Fruit fly (Drosophila melanogaster) whole organism, embryonic: ENCODE results near the gene Hap40.

ENCODE experiments used
- Adf1 ChIP-seq: fragments of 200-800 bp; sonication (Bioruptor generic); IDR thresholded peaks from 2 replicates; pipeline ENCODE4 v1.3.6; 2022; ENCODE audit warnings: missing biosample characterization, missing genetic modification characterization
- CG10431 ChIP-seq: fragments of 200-800 bp; sonication (Bioruptor generic); optimal IDR thresholded peaks from 3 replicates; lab custom pipeline; 2018; ENCODE audit warnings: missing biosample characterization, mild to moderate bottlenecking, missing genetic modification characterization
- CG10565 ChIP-seq: fragments of 200-800 bp; sonication (Bioruptor generic); optimal IDR thresholded peaks from 3 replicates; lab custom pipeline; 2016; ENCODE audit warnings: missing biosample characterization, mild to moderate bottlenecking, missing genetic modification characterization
- CG11247 ChIP-seq: fragments of 200-800 bp; sonication (Bioruptor generic); IDR thresholded peaks from 2 replicates; pipeline ENCODE4 v1.3.6; 2022; ENCODE audit warnings: missing biosample characterization, missing genetic modification characterization
- CG11504 ChIP-seq: fragments of 200-800 bp; sonication (Bioruptor generic); optimal IDR thresholded peaks from 3 replicates; lab custom pipeline; 2019; ENCODE audit warnings: missing biosample characterization, mild to moderate bottlenecking, missing genetic modification characterization, moderate library complexity
- CG16813 ChIP-seq: fragments of 200-800 bp; sonication (Bioruptor generic); IDR thresholded peaks from 3 replicates; pipeline ENCODE4 v1.3.6; 2022; ENCODE audit warnings: missing biosample characterization, missing genetic modification characterization; ENCODE audit not compliant: partially characterized antibody
- CG18011 ChIP-seq: fragments of 200-800 bp; sonication (Bioruptor generic); optimal IDR thresholded peaks from 2 replicates; lab custom pipeline; 2017; ENCODE audit warnings: missing biosample characterization, missing genetic modification characterization, mild to moderate bottlenecking, moderate library complexity, missing genotype
- CG1832 ChIP-seq: fragments of 200-800 bp; sonication (Bioruptor generic); optimal IDR thresholded peaks from 2 replicates; lab custom pipeline; 2017; ENCODE audit warnings: missing biosample characterization, mild to moderate bottlenecking, missing genetic modification characterization, inconsistent platforms
- CG4424 ChIP-seq: fragments of 200-800 bp; sonication (Bioruptor generic); optimal IDR thresholded peaks from 3 replicates; lab custom pipeline; 2016; ENCODE audit warnings: missing biosample characterization, missing genetic modification characterization
- CG6791 ChIP-seq: fragments of 200-800 bp; sonication (Bioruptor generic); IDR thresholded peaks from 3 replicates; pipeline ENCODE4 v1.3.6; 2022; ENCODE audit warnings: missing biosample characterization, missing genetic modification characterization; ENCODE audit not compliant: partially characterized antibody
- CG9609 ChIP-seq: fragments of 200-800 bp; sonication (Bioruptor generic); optimal IDR thresholded peaks from 3 replicates; lab custom pipeline; 2016; ENCODE audit warnings: missing biosample characterization, missing genetic modification characterization
- D ChIP-seq, 2 experiments: fragments of 200-800 bp in 1 of 2; fragments of >200 bp in 1 of 2; sonication (Bioruptor generic) in 1 of 2; optimal IDR thresholded peaks; 2 replicates in 1 of 2; 3 replicates in 1 of 2; lab custom pipeline; 2017; ENCODE audit warnings: mild to moderate bottlenecking in 1 of 2, missing biosample characterization in 1 of 2, missing genetic modification characterization in 1 of 2, missing genetic modification reagents in 1 of 2
- Doc3 ChIP-seq: fragments of 200-800 bp; sonication (Bioruptor generic); IDR thresholded peaks from 3 replicates; pipeline ENCODE4 v1.3.6; 2022; ENCODE audit warnings: missing biosample characterization, missing genetic modification characterization; ENCODE audit not compliant: partially characterized antibody
- Dp ChIP-seq: fragments of 200-800 bp; sonication (Bioruptor generic); optimal IDR thresholded peaks from 2 replicates; lab custom pipeline; 2018; ENCODE audit warnings: missing biosample characterization, mild to moderate bottlenecking, missing genetic modification characterization, moderate library complexity
- E2f1 ChIP-seq: fragments of 200-800 bp; sonication (Bioruptor generic); IDR thresholded peaks from 2 replicates; pipeline ENCODE4 v1.3.6; 2022; ENCODE audit warnings: missing biosample characterization, missing genetic modification characterization
- HLH54F ChIP-seq: fragments of 200-800 bp; sonication (Bioruptor generic); optimal IDR thresholded peaks from 3 replicates; lab custom pipeline; 2016; ENCODE audit warnings: missing biosample characterization, missing genetic modification characterization
- HmgZ ChIP-seq: fragments of 200-800 bp; sonication (Bioruptor generic); optimal IDR thresholded peaks from 2 replicates; lab custom pipeline; 2018; ENCODE audit warnings: missing biosample characterization, mild to moderate bottlenecking, missing genetic modification characterization
- Lim3 ChIP-seq: fragments of 200-800 bp; sonication (Bioruptor generic); IDR thresholded peaks from 2 replicates; pipeline ENCODE4 v1.3.6; 2022; ENCODE audit warnings: missing biosample characterization, missing genetic modification characterization
- MESR4 ChIP-seq: fragments of 200-800 bp; sonication (Bioruptor generic); optimal IDR thresholded peaks from 2 replicates; lab custom pipeline; 2018; ENCODE audit warnings: missing biosample characterization, mild to moderate bottlenecking, missing genetic modification characterization, moderate library complexity
- MTF-1 ChIP-seq: fragments of 200-800 bp; sonication (Bioruptor generic); optimal IDR thresholded peaks from 2 replicates; lab custom pipeline; 2018; ENCODE audit warnings: missing biosample characterization, mild to moderate bottlenecking, missing genetic modification characterization, borderline replicate concordance
- Mad ChIP-seq: fragments of 200-800 bp; sonication (Bioruptor generic); optimal IDR thresholded peaks from 2 replicates; lab custom pipeline; 2016; ENCODE audit warnings: missing biosample characterization, missing genetic modification characterization
- Mes4 ChIP-seq: fragments of 200-800 bp; sonication (Bioruptor generic); optimal IDR thresholded peaks from 2 replicates; lab custom pipeline; 2016; ENCODE audit warnings: missing biosample characterization, missing genetic modification characterization
- Nf-YB ChIP-seq: fragments of 200-800 bp; sonication (Bioruptor generic); optimal IDR thresholded peaks from 3 replicates; lab custom pipeline; 2019; ENCODE audit warnings: missing biosample characterization, mild to moderate bottlenecking, missing genetic modification characterization, moderate library complexity
- Spps ChIP-seq: fragments of 200-800 bp; sonication (Bioruptor generic); optimal IDR thresholded peaks from 2 replicates; lab custom pipeline; 2018; ENCODE audit warnings: missing biosample characterization, mild to moderate bottlenecking, missing genetic modification characterization
- Xbp1 ChIP-seq: fragments of 200-800 bp; sonication (Bioruptor generic); optimal IDR thresholded peaks from 3 replicates; lab custom pipeline; 2016; ENCODE audit warnings: missing biosample characterization, mild to moderate bottlenecking, missing genetic modification characterization
- az2 ChIP-seq: fragments of 200-800 bp; sonication (Bioruptor generic); optimal IDR thresholded peaks from 3 replicates; lab custom pipeline; 2016; ENCODE audit warnings: missing biosample characterization, missing genetic modification characterization
- btn ChIP-seq: fragments of 200-800 bp; sonication (Bioruptor generic); optimal IDR thresholded peaks from 2 replicates; lab custom pipeline; 2016; ENCODE audit warnings: missing biosample characterization, missing genetic modification characterization
- cas ChIP-seq: fragments of 200-800 bp; sonication (Bioruptor generic); IDR thresholded peaks from 2 replicates; pipeline ENCODE4 v1.3.6; 2022; ENCODE audit warnings: missing biosample characterization, missing genetic modification characterization
- cg ChIP-seq: fragments of 200-800 bp; sonication (Bioruptor generic); optimal IDR thresholded peaks from 3 replicates; lab custom pipeline; 2019; ENCODE audit warnings: missing biosample characterization, mild to moderate bottlenecking, missing genetic modification characterization, moderate library complexity
- chif ChIP-seq, 2 experiments: fragments of 200-800 bp; sonication (Bioruptor generic); optimal IDR thresholded peaks; 3 replicates each; lab custom pipeline; 2016; ENCODE audit warnings: missing biosample characterization in 2 of 2, missing genetic modification characterization in 2 of 2
- chm ChIP-seq: fragments of 200-800 bp; sonication (Bioruptor generic); IDR thresholded peaks from 2 replicates; pipeline ENCODE4 v1.3.6; 2022; ENCODE audit warnings: missing biosample characterization, missing genetic modification characterization
- ci ChIP-seq: fragments of 200-800 bp; sonication (Bioruptor generic); IDR thresholded peaks from 3 replicates; pipeline ENCODE4 v1.3.6; 2022; ENCODE audit warnings: missing biosample characterization, missing genetic modification characterization
- dati ChIP-seq: fragments of 200-800 bp; sonication (Bioruptor generic); IDR thresholded peaks from 2 replicates; pipeline ENCODE4 v1.3.6; 2022; ENCODE audit warnings: missing biosample characterization, missing genetic modification characterization
- eve ChIP-seq, 2 experiments: fragments of >200 bp; optimal IDR thresholded peaks; 2 replicates each; lab custom pipeline; 2017; ENCODE audit warnings: missing biosample characterization in 2 of 2, missing genetic modification characterization in 2 of 2
- gfzf ChIP-seq: fragments of 200-800 bp; sonication (Bioruptor generic); optimal IDR thresholded peaks from 2 replicates; lab custom pipeline; 2016; ENCODE audit warnings: missing biosample characterization, mild to moderate bottlenecking, missing genetic modification characterization, moderate library complexity
- gro ChIP-seq: fragments of 200-800 bp; sonication (Bioruptor generic); optimal IDR thresholded peaks from 2 replicates; lab custom pipeline; 2016; ENCODE audit warnings: missing biosample characterization, missing genetic modification characterization
- hth ChIP-seq: fragments of >200 bp; optimal IDR thresholded peaks from 2 replicates; lab custom pipeline; 2017; ENCODE audit warnings: inconsistent platforms
- jigr1 ChIP-seq: fragments of 200-800 bp; sonication (Bioruptor generic); IDR thresholded peaks from 3 replicates; pipeline ENCODE4 v1.3.6; 2022; ENCODE audit warnings: missing biosample characterization, missing genetic modification characterization
- klu ChIP-seq: fragments of 200-800 bp; sonication (Bioruptor generic); IDR thresholded peaks from 2 replicates; pipeline ENCODE4 v1.3.6; 2022; ENCODE audit warnings: missing biosample characterization, missing genetic modification characterization
- lmd ChIP-seq: fragments of 200-800 bp; sonication (Bioruptor generic); IDR thresholded peaks from 2 replicates; pipeline ENCODE4 v1.3.6; 2022; ENCODE audit warnings: missing biosample characterization, missing genetic modification characterization
- lola ChIP-seq, 3 experiments: fragments of >200 bp in 2 of 3; fragments of 200-800 bp in 1 of 3; sonication (Bioruptor generic) in 1 of 3; optimal IDR thresholded peaks; 2 replicates each; lab custom pipeline; 2017 to 2019; ENCODE audit warnings: missing biosample characterization in 3 of 3, missing genetic modification characterization in 3 of 3, mild to moderate bottlenecking in 1 of 3, moderate library complexity in 1 of 3
- maf-S ChIP-seq: fragments of 200-800 bp; sonication (Bioruptor generic); optimal IDR thresholded peaks from 2 replicates; lab custom pipeline; 2016; ENCODE audit warnings: missing biosample characterization, missing genetic modification characterization
- onecut ChIP-seq: fragments of 200-800 bp; sonication (Bioruptor generic); IDR thresholded peaks from 2 replicates; pipeline ENCODE4 v1.3.6; 2022; ENCODE audit warnings: missing biosample characterization, missing genetic modification characterization
- pros ChIP-seq: fragments of 200-800 bp; sonication (Bioruptor generic); optimal IDR thresholded peaks from 3 replicates; lab custom pipeline; 2019; ENCODE audit warnings: missing biosample characterization, mild to moderate bottlenecking, missing genetic modification characterization, moderate library complexity
- run ChIP-seq: fragments of 200-800 bp; sonication (Bioruptor generic); optimal IDR thresholded peaks from 3 replicates; lab custom pipeline; 2018; ENCODE audit warnings: missing biosample characterization, mild to moderate bottlenecking, missing genetic modification characterization
- seq ChIP-seq: fragments of 200-800 bp; sonication (Bioruptor generic); IDR thresholded peaks from 2 replicates; pipeline ENCODE4 v1.3.6; 2022; ENCODE audit warnings: missing biosample characterization, missing genetic modification characterization
- slou ChIP-seq: fragments of 200-800 bp; sonication (Bioruptor generic); optimal IDR thresholded peaks from 3 replicates; lab custom pipeline; 2016; ENCODE audit warnings: missing biosample characterization, missing genetic modification characterization
- sob ChIP-seq: fragments of 200-800 bp; sonication (Bioruptor generic); IDR thresholded peaks from 2 replicates; pipeline ENCODE4 v1.3.6; 2022; ENCODE audit warnings: missing biosample characterization, missing genetic modification characterization
- sug ChIP-seq: fragments of 200-800 bp; optimal IDR thresholded peaks from 2 replicates; lab custom pipeline; 2019; ENCODE audit warnings: missing biosample characterization, mild to moderate bottlenecking, missing genetic modification characterization, moderate library complexity
- tin ChIP-seq: fragments of 200-800 bp; sonication (Bioruptor generic); optimal IDR thresholded peaks from 3 replicates; lab custom pipeline; 2016; ENCODE audit warnings: missing biosample characterization, missing genetic modification characterization
- ttk ChIP-seq: fragments of 200-800 bp; sonication (Bioruptor generic); IDR thresholded peaks from 2 replicates; pipeline ENCODE4 v2.1.2; 2022; ENCODE audit warnings: missing biosample characterization, missing genetic modification characterization
- tx ChIP-seq: fragments of 200-800 bp; sonication (Bioruptor generic); optimal IDR thresholded peaks from 2 replicates; lab custom pipeline; 2016; ENCODE audit warnings: missing biosample characterization, missing genetic modification characterization

Gene Hap40

DNA sequence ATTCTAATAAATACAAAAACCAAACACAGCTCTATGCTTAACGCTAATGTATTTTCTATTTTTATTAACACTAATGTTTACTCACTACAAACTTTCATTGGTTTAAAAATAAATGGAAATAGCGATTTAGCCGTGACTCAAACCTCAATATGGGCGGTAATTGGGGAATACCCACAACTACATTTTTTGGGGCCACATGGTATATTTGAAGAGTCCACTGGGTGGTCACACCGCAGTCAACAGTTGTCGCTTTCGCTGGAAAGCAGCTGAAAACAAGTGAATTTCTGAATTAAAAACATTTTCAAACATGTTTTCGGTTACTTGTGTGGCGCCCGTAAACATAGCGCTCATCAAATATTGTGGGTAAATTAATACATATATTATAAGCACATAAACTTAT, 45.0 kb downstream of the Hap40 start, which contains the start of gene Mvd (continued):
- no peak for TF ChIP-seq CG10565 (GFP tag; lab: Kevin White, UChicago)
- TF ChIP-seq CG18011 (GFP tag; lab: Kevin White, UChicago), result no peak
- TF ChIP-seq Spps (tag; lab: Kevin White, UChicago), result no peak
- TF ChIP-seq eve (GFP tag; optimal IDR thresholded peaks at IDR 0.05; lab: Kevin White, UChicago), result no peak
- TF ChIP-seq Doc3, result no peak
- no peak for TF ChIP-seq tx (GFP tag; lab: Kevin White, UChicago)
- TF ChIP-seq CG11504 (tag; lab: Kevin White, UChicago), result no peak
- TF ChIP-seq chif (GFP tag; optimal IDR thresholded peaks at IDR 0.05; lab: Kevin White, UChicago), result no peak
- TF ChIP-seq gfzf, result peak; percentile 94
- no peak for TF ChIP-seq lola (GFP tag; optimal IDR thresholded peaks at IDR 0.05; lab: Kevin White, UChicago)
- no peak for TF ChIP-seq CG1832 (GFP tag; lab: Kevin White, UChicago)
- TF ChIP-seq run (tag; lab: Kevin White, UChicago), result no peak
- no peak for TF ChIP-seq CG11247 (GFP tag; lab: Robert Waterston, UW)
- TF ChIP-seq HLH54F (GFP tag; lab: Kevin White, UChicago), result no peak
- TF ChIP-seq CG10431 (GFP tag; lab: Kevin White, UChicago), result no peak
- peak; percentile 8; the same call in 1 of the 2 replicates for TF ChIP-seq Adf1 (GFP tag; lab: Robert Waterston, UW)
- TF ChIP-seq CG4424 (GFP tag; lab: Kevin White, UChicago), result no peak
- TF ChIP-seq btn, result no peak
- peak; percentile 6 for TF ChIP-seq gro (GFP tag; lab: Kevin White, UChicago)
- TF ChIP-seq MTF-1 (GFP tag; lab: Kevin White, UChicago), result no peak
- TF ChIP-seq tin (GFP tag; lab: Kevin White, UChicago), result no peak
- peak; percentile 14 for TF ChIP-seq Xbp1
- TF ChIP-seq hth (lab: Kevin White, UChicago), result no peak
- TF ChIP-seq az2 (GFP tag; lab: Kevin White, UChicago), result no peak
- no peak for TF ChIP-seq slou (GFP tag; lab: Kevin White, UChicago)
- peak; percentile 74 for TF ChIP-seq HmgZ
- TF ChIP-seq seq, result no peak
- no peak for TF ChIP-seq jigr1 (GFP tag; lab: Robert Waterston, UW)
- no peak for TF ChIP-seq dati
- TF ChIP-seq cg (GFP tag; lab: Kevin White, UChicago), result no peak
- TF ChIP-seq lmd, result no peak
- TF ChIP-seq Dp (GFP tag; lab: Kevin White, UChicago), result peak; percentile 53
- no peak for TF ChIP-seq Nf-YB (GFP tag; lab: Kevin White, UChicago)
- TF ChIP-seq cas (GFP tag; lab: Robert Waterston, UW), result no peak
- no peak for TF ChIP-seq CG6791 (GFP tag; lab: Robert Waterston, UW)
- TF ChIP-seq onecut (GFP tag; lab: Robert Waterston, UW), result no peak
- no peak for TF ChIP-seq CG9609 (GFP tag; lab: Kevin White, UChicago)
- no peak for TF ChIP-seq E2f1 (GFP tag; lab: Robert Waterston, UW)
- TF ChIP-seq pros, result no peak
- no peak for TF ChIP-seq ci (GFP tag; lab: Robert Waterston, UW)
- peak; percentile 67 for TF ChIP-seq MESR4 (GFP tag; lab: Kevin White, UChicago)
- no peak for TF ChIP-seq ttk (GFP tag; lab: Robert Waterston, UW)
- TF ChIP-seq sob (GFP tag; lab: Robert Waterston, UW), result no peak
- TF ChIP-seq CG16813 (GFP tag; lab: Robert Waterston, UW), result no peak
- no peak for TF ChIP-seq Mad
- TF ChIP-seq sug (tag; lab: Kevin White, UChicago), result peak; percentile 35
- TF ChIP-seq maf-S (GFP tag; lab: Kevin White, UChicago), result no peak
- TF ChIP-seq chm, result no peak
- no peak for TF ChIP-seq klu
- TF ChIP-seq D (optimal IDR thresholded peaks at IDR 0.05; lab: Kevin White, UChicago), result no peak
- no peak for TF ChIP-seq D (GFP tag; optimal IDR thresholded peaks at IDR 0.05; lab: Kevin White, UChicago)
- TF ChIP-seq Mes4 (GFP tag; lab: Kevin White, UChicago), result no peak
- TF ChIP-seq Lim3 (GFP tag; lab: Robert Waterston, UW), result no peak
